Worm (Caenorhabditis elegans) whole organism, midembryonic: ENCODE measurements around the gene dsl-5.

Experiments used
- T22C8.4 ChIP-seq: fragments of 200-800 bp; sonication (Bioruptor generic); IDR thresholded peaks from 2 replicates; pipeline ENCODE4 v1.3.6; 2022; ENCODE audit warnings: missing genetic modification characterization, missing compliant biosample characterization
- cog-1 ChIP-seq: sonication (generic microtip); optimal IDR thresholded peaks from 2 replicates; lab custom pipeline; 2016; ENCODE audit warnings: missing genetic modification characterization, missing compliant biosample characterization
- flt-1 ChIP-seq: fragments of 200-800 bp; sonication (Bioruptor generic); IDR thresholded peaks from 2 replicates; pipeline ENCODE4 v1.3.6; 2022; ENCODE audit warnings: missing genetic modification characterization, missing compliant biosample characterization
- klf-2 ChIP-seq: fragments of 200-800 bp; sonication (Bioruptor generic); conservative IDR thresholded peaks from 2 replicates; pipeline ENCODE4 v1.3.6; 2022; ENCODE audit warnings: missing genetic modification reagents, missing genetic modification characterization, missing compliant biosample characterization
- med-1 ChIP-seq: sonication (generic microtip); optimal IDR thresholded peaks from 2 replicates; lab custom pipeline; 2017; ENCODE audit warnings: missing genetic modification characterization, mild to moderate bottlenecking, missing compliant biosample characterization, antibody characterized with exemption, missing genetic modification reagents; ENCODE audit not compliant: insufficient read depth
- ref-1 ChIP-seq: fragments of 200-800 bp; sonication (Bioruptor generic); conservative IDR thresholded peaks from 2 replicates; pipeline ENCODE4 v1.3.6; 2022; ENCODE audit warnings: missing genetic modification reagents, missing genetic modification characterization, missing compliant biosample characterization
- tab-1 ChIP-seq: fragments of 200-800 bp; sonication (Bioruptor generic); IDR thresholded peaks from 2 replicates; pipeline ENCODE4 v1.3.6; 2022; ENCODE audit warnings: missing genetic modification characterization, missing compliant biosample characterization
- ztf-23 ChIP-seq: fragments of 200-800 bp; sonication (Bioruptor generic); IDR thresholded peaks from 2 replicates; pipeline ENCODE4 v1.3.6; 2022; ENCODE audit warnings: missing genetic modification reagents, missing genetic modification characterization, missing compliant biosample characterization
- ztf-29 ChIP-seq: fragments of 200-800 bp; sonication (Bioruptor generic); IDR thresholded peaks from 2 replicates; pipeline ENCODE4 v1.3.6; 2022; ENCODE audit warnings: missing genetic modification reagents, missing genetic modification characterization, missing compliant biosample characterization

DNA sequence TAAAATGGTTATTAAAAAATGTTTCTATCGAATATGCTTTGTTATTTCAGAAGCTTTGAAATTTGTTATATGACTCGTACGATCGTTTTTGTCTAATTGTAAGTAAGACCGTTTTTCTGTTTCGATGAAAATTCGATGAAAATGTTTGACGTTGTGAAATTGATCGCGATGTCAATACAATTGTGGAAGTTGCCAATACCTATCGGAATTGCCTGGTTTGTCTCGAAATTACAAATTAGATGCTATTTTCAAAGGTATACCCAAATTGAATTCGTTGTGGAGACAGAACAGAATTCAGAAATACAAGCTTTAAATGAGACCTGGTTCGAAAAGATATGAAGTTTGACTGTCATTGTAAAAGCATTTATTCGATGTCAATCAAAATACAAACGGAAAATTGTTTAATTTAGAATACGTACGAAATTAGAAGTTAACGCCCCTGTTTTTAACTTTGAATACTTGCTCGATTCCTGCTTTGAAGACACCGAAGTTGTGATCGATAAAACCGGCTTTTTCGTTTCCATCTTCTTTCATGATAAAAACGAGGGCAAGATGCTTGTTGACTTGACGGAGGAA is 17.5 kb downstream of the dsl-5 start:
- TF ChIP-seq klf-2 (GFP tag; lab: Robert Waterston, UW) (no peak), cog-1 (tag; lab: Kevin White, UChicago) (no peak), flt-1 (GFP tag; lab: Robert Waterston, UW) (no peak), ref-1 (GFP tag; lab: Robert Waterston, UW) (no peak), ztf-29 (no peak), T22C8.4 (GFP tag; lab: Robert Waterston, UW) (no peak), ztf-23 (GFP tag; lab: Robert Waterston, UW) (no peak), med-1 (no peak), tab-1 (GFP tag; lab: Robert Waterston, UW) (no peak)
